Worm (Caenorhabditis elegans) whole organism, L1 larva: Measurements from ENCODE around the gene T28F3.11.

Source experiments
- C04F5.9 ChIP-seq: sonication (generic microtip); optimal IDR thresholded peaks from 2 replicates; lab custom pipeline; 2016; ENCODE audit warnings: missing genetic modification characterization, missing compliant biosample characterization
- C16A3.4 ChIP-seq: fragments of 150-350 bp; optimal IDR thresholded peaks from 2 replicates; lab custom pipeline; 2014; ENCODE audit warnings: missing biosample characterization, missing genetic modification characterization
- C34B4.2 ChIP-seq: sonication (generic microtip); optimal IDR thresholded peaks from 2 replicates; lab custom pipeline; 2017; ENCODE audit warnings: mild to moderate bottlenecking, missing genetic modification characterization, missing compliant biosample characterization
- F16B12.6 ChIP-seq: fragments of 150-350 bp; optimal IDR thresholded peaks from 2 replicates; lab custom pipeline; 2014; ENCODE audit warnings: missing biosample characterization, missing genetic modification characterization
- Y116A8C.19 ChIP-seq: sonication (generic microtip); optimal IDR thresholded peaks from 2 replicates; lab custom pipeline; 2016; ENCODE audit warnings: missing compliant biosample characterization, missing genetic modification characterization, borderline replicate concordance
- aha-1 ChIP-seq: fragments of 150-350 bp; optimal IDR thresholded peaks from 2 replicates; lab custom pipeline; 2014; ENCODE audit warnings: missing biosample characterization, missing genetic modification characterization
- alr-1 ChIP-seq: fragments of 200-800 bp; sonication (Bioruptor generic); optimal IDR thresholded peaks from 2 replicates; lab custom pipeline; 2018; ENCODE audit warnings: borderline replicate concordance, mild to moderate bottlenecking, missing genetic modification characterization, missing compliant biosample characterization
- ama-1 ChIP-seq: fragments of 150-350 bp; optimal IDR thresholded peaks from 2 replicates; lab custom pipeline; 2014
- ceh-8 ChIP-seq: fragments of 200-800 bp; sonication (Bioruptor generic); optimal IDR thresholded peaks from 2 replicates; lab custom pipeline; 2018; ENCODE audit warnings: mild to moderate bottlenecking, missing genetic modification characterization, moderate library complexity, missing compliant biosample characterization
- ceh-88 ChIP-seq: fragments of 200-800 bp; sonication (Bioruptor generic); IDR thresholded peaks from 2 replicates; pipeline ENCODE4 v1.3.6; 2022; ENCODE audit warnings: missing genetic modification characterization, missing compliant biosample characterization
- dpl-1 ChIP-seq, 3 experiments: fragments of 150-350 bp in 2 of 3; sonication (generic microtip) in 1 of 3; optimal IDR thresholded peaks; 2 replicates each; lab custom pipeline; 2014 to 2017; ENCODE audit warnings: missing biosample characterization in 3 of 3, missing genetic modification characterization in 3 of 3, missing genetic modification reagents in 3 of 3
- dsc-1 ChIP-seq: sonication (generic microtip); optimal IDR thresholded peaks from 2 replicates; lab custom pipeline; 2016; ENCODE audit warnings: mild to moderate bottlenecking, missing genetic modification characterization, missing compliant biosample characterization
- efl-3 ChIP-seq: fragments of 200-800 bp; sonication (Bioruptor generic); optimal IDR thresholded peaks from 2 replicates; lab custom pipeline; 2018; ENCODE audit warnings: mild to moderate bottlenecking, missing genetic modification characterization, missing compliant biosample characterization
- egl-13 ChIP-seq: sonication (generic microtip); optimal IDR thresholded peaks from 2 replicates; lab custom pipeline; 2016; ENCODE audit warnings: missing genotype, missing genetic modification reagents, missing genetic modification characterization, missing compliant biosample characterization
- egl-27 ChIP-seq, 2 experiments: fragments of 150-350 bp in 1 of 2; sonication (generic microtip); optimal IDR thresholded peaks; 3 replicates each; lab custom pipeline; 2017 to 2018; ENCODE audit warnings: missing biosample characterization in 2 of 2, missing genetic modification characterization in 2 of 2, missing genetic modification reagents in 2 of 2
- ets-5 ChIP-seq: fragments of 200-800 bp; sonication (Bioruptor generic); IDR thresholded peaks from 2 replicates; pipeline ENCODE4 v1.3.6; 2022; ENCODE audit warnings: missing genetic modification characterization, missing compliant biosample characterization
- fkh-10 ChIP-seq: sonication (generic microtip); optimal IDR thresholded peaks from 2 replicates; lab custom pipeline; 2017; ENCODE audit warnings: missing biosample characterization, missing genetic modification reagents, missing genetic modification characterization
- hlh-17 ChIP-seq: fragments of 200-800 bp; sonication (Bioruptor generic); optimal IDR thresholded peaks from 2 replicates; lab custom pipeline; 2018; ENCODE audit warnings: missing genetic modification characterization, mild to moderate bottlenecking, missing compliant biosample characterization, moderate library complexity, borderline replicate concordance
- irx-1 ChIP-seq: sonication (generic microtip); optimal IDR thresholded peaks from 2 replicates; lab custom pipeline; 2016; ENCODE audit warnings: missing genetic modification characterization, missing compliant biosample characterization
- isw-1 ChIP-seq: fragments of 200-800 bp; sonication (Bioruptor generic); IDR thresholded peaks from 2 replicates; pipeline ENCODE4 v1.3.6; 2022; ENCODE audit warnings: missing genetic modification characterization, missing compliant biosample characterization
- jun-1 ChIP-seq: fragments of 150-350 bp; optimal IDR thresholded peaks from 2 replicates; lab custom pipeline; 2014; ENCODE audit warnings: missing biosample characterization, missing genetic modification reagents, missing genetic modification characterization
- lin-15B ChIP-seq: fragments of 150-350 bp; sonication (generic microtip); optimal IDR thresholded peaks from 3 replicates; lab custom pipeline; 2014; ENCODE audit warnings: missing biosample characterization, missing genetic modification characterization
- lin-35 ChIP-seq, 2 experiments: fragments of 150-350 bp; optimal IDR thresholded peaks; 2 replicates each; lab custom pipeline; 2014; ENCODE audit warnings: missing biosample characterization in 2 of 2, missing genetic modification characterization in 2 of 2, missing genetic modification reagents in 2 of 2
- lin-39 ChIP-seq: fragments of 150-350 bp; optimal IDR thresholded peaks from 2 replicates; lab custom pipeline; 2014; ENCODE audit warnings: missing biosample characterization, missing genetic modification reagents, missing genetic modification characterization
- lir-3 ChIP-seq: sonication (generic microtip); optimal IDR thresholded peaks from 2 replicates; lab custom pipeline; 2016; ENCODE audit warnings: mild to moderate bottlenecking, missing genetic modification characterization, moderate library complexity, missing compliant biosample characterization; ENCODE audit not compliant: poor library complexity
- mab-9 ChIP-seq: fragments of 200-800 bp; sonication (Bioruptor generic); IDR thresholded peaks from 2 replicates; pipeline ENCODE4 v1.3.6; 2022; ENCODE audit warnings: missing genetic modification reagents, missing genetic modification characterization, missing compliant biosample characterization
- mdl-1 ChIP-seq, 2 experiments: fragments of 150-350 bp; optimal IDR thresholded peaks; 2 replicates each; lab custom pipeline; 2014 to 2017; ENCODE audit warnings: missing biosample characterization in 2 of 2, missing genetic modification characterization in 2 of 2, inconsistent platforms in 1 of 2
- mef-2 ChIP-seq: fragments of 150-350 bp; optimal IDR thresholded peaks from 2 replicates; lab custom pipeline; 2014; ENCODE audit warnings: missing biosample characterization, missing genetic modification characterization
- mep-1 ChIP-seq: fragments of 150-350 bp; optimal IDR thresholded peaks from 2 replicates; lab custom pipeline; 2014; ENCODE audit warnings: missing biosample characterization, missing genetic modification characterization
- nhr-11 ChIP-seq: fragments of 150-350 bp; optimal IDR thresholded peaks from 2 replicates; lab custom pipeline; 2014; ENCODE audit warnings: missing biosample characterization, missing genetic modification characterization
- nhr-12 ChIP-seq: sonication (generic microtip); optimal IDR thresholded peaks from 2 replicates; lab custom pipeline; 2017; ENCODE audit warnings: missing biosample characterization, missing genetic modification characterization
- nhr-19 ChIP-seq: fragments of 200-800 bp; sonication (Bioruptor generic); conservative IDR thresholded peaks from 2 replicates; pipeline ENCODE4 v1.3.6; 2022; ENCODE audit warnings: missing genetic modification characterization, missing compliant biosample characterization
- nhr-20 ChIP-seq: sonication (generic microtip); optimal IDR thresholded peaks from 2 replicates; lab custom pipeline; 2016; ENCODE audit warnings: mild to moderate bottlenecking, missing genetic modification characterization, missing compliant biosample characterization
- nhr-237 ChIP-seq: fragments of 150-350 bp; optimal IDR thresholded peaks from 2 replicates; lab custom pipeline; 2014; ENCODE audit warnings: missing biosample characterization, missing genetic modification characterization
- nhr-28 ChIP-seq: fragments of 150-350 bp; optimal IDR thresholded peaks from 2 replicates; lab custom pipeline; 2014; ENCODE audit warnings: missing biosample characterization, missing genetic modification characterization
- nhr-47 ChIP-seq: sonication (generic microtip); optimal IDR thresholded peaks from 2 replicates; lab custom pipeline; 2016; ENCODE audit warnings: mild to moderate bottlenecking, missing genetic modification characterization, moderate library complexity, missing compliant biosample characterization
- nhr-71 ChIP-seq: sonication (generic microtip); optimal IDR thresholded peaks from 2 replicates; lab custom pipeline; 2016; ENCODE audit warnings: mild to moderate bottlenecking, missing genetic modification characterization, moderate library complexity, missing compliant biosample characterization
- nhr-76 ChIP-seq: sonication (generic microtip); optimal IDR thresholded peaks from 2 replicates; lab custom pipeline; 2017; ENCODE audit warnings: missing biosample characterization, missing genetic modification characterization
- nhr-77 ChIP-seq: fragments of 150-350 bp; optimal IDR thresholded peaks from 2 replicates; lab custom pipeline; 2014; ENCODE audit warnings: missing biosample characterization, missing genetic modification characterization
- nhr-90 ChIP-seq: sonication (generic microtip); optimal IDR thresholded peaks from 2 replicates; lab custom pipeline; 2016; ENCODE audit warnings: mild to moderate bottlenecking, missing genetic modification characterization, missing compliant biosample characterization; ENCODE audit not compliant: poor library complexity
- pag-3 ChIP-seq: sonication (generic microtip); optimal IDR thresholded peaks from 2 replicates; lab custom pipeline; 2017; ENCODE audit warnings: missing genetic modification characterization, mild to moderate bottlenecking, missing compliant biosample characterization, antibody characterized with exemption, borderline replicate concordance; ENCODE audit not compliant: insufficient read depth
- rnt-1 ChIP-seq: sonication (generic microtip); optimal IDR thresholded peaks from 2 replicates; lab custom pipeline; 2016; ENCODE audit warnings: mild to moderate bottlenecking, missing genetic modification characterization, moderate library complexity, missing compliant biosample characterization
- skn-1 ChIP-seq: fragments of 150-350 bp; optimal IDR thresholded peaks from 2 replicates; lab custom pipeline; 2014; ENCODE audit warnings: missing biosample characterization, missing genetic modification characterization
- sup-37 ChIP-seq: fragments of 200-800 bp; sonication (Bioruptor generic); optimal IDR thresholded peaks from 2 replicates; lab custom pipeline; 2018; ENCODE audit warnings: mild to moderate bottlenecking, missing genetic modification characterization, missing compliant biosample characterization
- tbx-2 ChIP-seq: sonication (generic microtip); optimal IDR thresholded peaks from 2 replicates; lab custom pipeline; 2016; ENCODE audit warnings: missing genetic modification characterization, missing compliant biosample characterization
- unc-130 ChIP-seq: fragments of 150-350 bp; optimal IDR thresholded peaks from 2 replicates; lab custom pipeline; 2017; ENCODE audit warnings: missing biosample characterization, missing genetic modification characterization, inconsistent platforms
- unc-62 ChIP-seq: fragments of 150-350 bp; optimal IDR thresholded peaks from 2 replicates; lab custom pipeline; 2014; ENCODE audit warnings: missing biosample characterization, missing genetic modification reagents, missing genetic modification characterization
- unc-86 ChIP-seq: sonication (generic microtip); optimal IDR thresholded peaks from 2 replicates; lab custom pipeline; 2016; ENCODE audit warnings: missing genetic modification characterization, missing compliant biosample characterization
- unc-98 ChIP-seq: fragments of 200-800 bp; sonication (Bioruptor generic); IDR thresholded peaks from 2 replicates; pipeline ENCODE4 v1.3.6; 2022; ENCODE audit warnings: missing genetic modification characterization, missing compliant biosample characterization
- vab-15 ChIP-seq: sonication (generic microtip); optimal IDR thresholded peaks from 2 replicates; lab custom pipeline; 2017; ENCODE audit warnings: missing genotype, mild to moderate bottlenecking, missing genetic modification characterization, missing compliant biosample characterization
- xbp-1 ChIP-seq: sonication (generic microtip); optimal IDR thresholded peaks from 2 replicates; lab custom pipeline; 2016; ENCODE audit warnings: missing genetic modification characterization, missing compliant biosample characterization
- zag-1 ChIP-seq: fragments of 150-350 bp; optimal IDR thresholded peaks from 2 replicates; lab custom pipeline; 2014; ENCODE audit warnings: missing biosample characterization, missing genetic modification characterization
- ztf-4 ChIP-seq: fragments of 150-350 bp; optimal IDR thresholded peaks from 2 replicates; lab custom pipeline; 2014; ENCODE audit warnings: missing biosample characterization, missing genetic modification characterization

The T28F3.11 gene

DNA sequence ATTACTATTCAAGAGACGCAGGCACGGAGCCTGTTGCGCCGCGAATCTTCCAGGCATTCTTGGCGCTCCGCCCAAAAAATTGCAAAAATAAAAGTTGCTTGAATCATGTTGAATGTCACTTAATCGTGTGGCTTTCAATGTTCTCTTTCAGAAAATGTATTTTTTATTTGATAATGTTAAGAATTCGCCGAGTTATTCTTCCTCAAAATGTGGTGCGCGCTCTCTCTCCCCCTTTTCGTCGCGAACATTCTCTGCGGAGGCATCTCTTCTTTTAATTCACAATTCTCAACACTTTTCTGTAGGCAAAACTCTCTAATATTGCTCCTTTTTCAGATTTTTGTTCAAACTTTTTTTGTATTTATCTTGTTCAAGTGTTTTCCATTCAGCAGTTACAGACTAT is 13.1 kb downstream of the T28F3.11 start (continued):
- TF ChIP-seq mdl-1 (tag; optimal IDR thresholded peaks at IDR 0.05; lab: Kevin White, UChicago) (peak; percentile 6 to 74), Y116A8C.19 (tag; lab: Kevin White, UChicago) (no peak), ceh-88 (GFP tag; lab: Robert Waterston, UW) (peak; percentile 98), dpl-1 (GFP tag; optimal IDR thresholded peaks at IDR 0.05; lab: Kevin White, UChicago) (peak; percentile 74 to 80 (median 77)), nhr-47 (tag; lab: Kevin White, UChicago) (peak; percentile 99), hlh-17 (GFP tag; lab: Kevin White, UChicago) (peak; percentile 23), dsc-1 (tag; lab: Kevin White, UChicago) (peak; percentile 99), nhr-76 (peak; percentile 64), lin-15B (peak; percentile 71), tbx-2 (tag; lab: Kevin White, UChicago) (peak; percentile 98), vab-15 (tag; lab: Kevin White, UChicago) (peak; percentile 94), nhr-71 (tag; lab: Kevin White, UChicago) (peak; percentile 100), pag-3 (tag; lab: Kevin White, UChicago) (no peak), sup-37 (GFP tag; lab: Kevin White, UChicago) (peak; percentile 97), ceh-8 (GFP tag; lab: Kevin White, UChicago) (peak; percentile 96), egl-13 (peak; percentile 99), ztf-4 (tag; lab: Kevin White, UChicago) (peak; percentile 95), C34B4.2 (tag; lab: Kevin White, UChicago) (peak; percentile 68), egl-27 (tag; optimal IDR thresholded peaks at IDR 0.05; lab: Kevin White, UChicago) (peak; percentile 71 to 88), nhr-12 (tag; lab: Kevin White, UChicago) (no peak), lin-39 (tag; lab: Kevin White, UChicago) (peak; percentile 91), fkh-10 (peak; percentile 99), unc-86 (tag; lab: Kevin White, UChicago) (peak; percentile 99), C04F5.9 (peak; percentile 91), jun-1 (tag; lab: Kevin White, UChicago) (peak; percentile 96), rnt-1 (peak; percentile 82), nhr-19 (GFP tag; lab: Robert Waterston, UW) (peak; percentile 96), lir-3 (tag; lab: Kevin White, UChicago) (peak; percentile 80), nhr-237 (peak; percentile 92), unc-130 (tag; lab: Kevin White, UChicago) (peak; percentile 91), ets-5 (no peak), nhr-11 (peak; percentile 96), unc-98 (GFP tag; lab: Robert Waterston, UW) (peak; percentile 86), nhr-90 (tag; lab: Kevin White, UChicago) (peak; percentile 98), ama-1 (lab: Kevin White, UChicago) (peak; percentile 61), nhr-20 (tag; lab: Kevin White, UChicago) (peak; percentile 99), aha-1 (tag; lab: Kevin White, UChicago) (peak; percentile 88), C16A3.4 (tag; lab: Kevin White, UChicago) (peak; percentile 96), xbp-1 (tag; lab: Kevin White, UChicago) (peak; percentile 98), irx-1 (peak; percentile 96), lin-35 (GFP tag; optimal IDR thresholded peaks at IDR 0.05; lab: Kevin White, UChicago) (peak; percentile 83 to 90), unc-62 (peak; percentile 37), alr-1 (tag; lab: Kevin White, UChicago) (no peak), mab-9 (peak; percentile 94), efl-3 (GFP tag; lab: Kevin White, UChicago) (peak; percentile 69), nhr-28 (tag; lab: Kevin White, UChicago) (peak; percentile 56), nhr-77 (tag; lab: Kevin White, UChicago) (peak; percentile 98), isw-1 (GFP tag; lab: Robert Waterston, UW) (peak; percentile 99), F16B12.6 (peak; percentile 49), skn-1 (peak; percentile 87), mef-2 (peak; percentile 81), zag-1 (peak; percentile 91), mep-1 (tag; lab: Kevin White, UChicago) (peak; percentile 95)
